Worm (Caenorhabditis elegans) whole organism, midembryonic: ENCODE data around the gene K10H10.4.

Source experiments
- T22C8.4 ChIP-seq: fragments of 200-800 bp; sonication (Bioruptor generic); IDR thresholded peaks from 2 replicates; pipeline ENCODE4 v1.3.6; 2022; ENCODE audit warnings: missing genetic modification characterization, missing compliant biosample characterization
- cog-1 ChIP-seq: sonication (generic microtip); optimal IDR thresholded peaks from 2 replicates; lab custom pipeline; 2016; ENCODE audit warnings: missing genetic modification characterization, missing compliant biosample characterization
- flt-1 ChIP-seq: fragments of 200-800 bp; sonication (Bioruptor generic); IDR thresholded peaks from 2 replicates; pipeline ENCODE4 v1.3.6; 2022; ENCODE audit warnings: missing genetic modification characterization, missing compliant biosample characterization
- klf-2 ChIP-seq: fragments of 200-800 bp; sonication (Bioruptor generic); conservative IDR thresholded peaks from 2 replicates; pipeline ENCODE4 v1.3.6; 2022; ENCODE audit warnings: missing genetic modification reagents, missing genetic modification characterization, missing compliant biosample characterization
- med-1 ChIP-seq: sonication (generic microtip); optimal IDR thresholded peaks from 2 replicates; lab custom pipeline; 2017; ENCODE audit warnings: missing genetic modification characterization, mild to moderate bottlenecking, missing compliant biosample characterization, antibody characterized with exemption, missing genetic modification reagents; ENCODE audit not compliant: insufficient read depth
- ref-1 ChIP-seq: fragments of 200-800 bp; sonication (Bioruptor generic); conservative IDR thresholded peaks from 2 replicates; pipeline ENCODE4 v1.3.6; 2022; ENCODE audit warnings: missing genetic modification reagents, missing genetic modification characterization, missing compliant biosample characterization
- tab-1 ChIP-seq: fragments of 200-800 bp; sonication (Bioruptor generic); IDR thresholded peaks from 2 replicates; pipeline ENCODE4 v1.3.6; 2022; ENCODE audit warnings: missing genetic modification characterization, missing compliant biosample characterization
- ztf-23 ChIP-seq: fragments of 200-800 bp; sonication (Bioruptor generic); IDR thresholded peaks from 2 replicates; pipeline ENCODE4 v1.3.6; 2022; ENCODE audit warnings: missing genetic modification reagents, missing genetic modification characterization, missing compliant biosample characterization
- ztf-29 ChIP-seq: fragments of 200-800 bp; sonication (Bioruptor generic); IDR thresholded peaks from 2 replicates; pipeline ENCODE4 v1.3.6; 2022; ENCODE audit warnings: missing genetic modification reagents, missing genetic modification characterization, missing compliant biosample characterization

K10H10.4 gene

ce11 chrII:14528233-14528802, 28.1 kb downstream of the K10H10.4 start, which contains the start of the genes F57C2.5 and spat-1:
Gene F57C2.5 (minus strand): TSS chrII:14528239.
Gene spat-1 (plus strand): TSS chrII:14528752.
- TF ChIP-seq cog-1 (tag; lab: Kevin White, UChicago): peak; percentile 93
- TF ChIP-seq ztf-23 (GFP tag; lab: Robert Waterston, UW): peak; percentile 63
- TF ChIP-seq klf-2 (GFP tag; lab: Robert Waterston, UW): peak; percentile 67; the same call in 1 of the 2 replicates
- no peak for TF ChIP-seq tab-1 (GFP tag; lab: Robert Waterston, UW)
- TF ChIP-seq ztf-29 (GFP tag; lab: Robert Waterston, UW): no peak
- TF ChIP-seq flt-1 (GFP tag; lab: Robert Waterston, UW): 0 out of 2 replicates have a peak, but pooled peaks have one; percentile 6

ce11 chrII:14534000-14534399, 33.8 kb downstream of the K10H10.4 start, which contains the start of gene C04H5.1:
Gene C04H5.1 (plus strand): TSS chrII:14534300.
- TF ChIP-seq ztf-23 (GFP tag; lab: Robert Waterston, UW) (no peak), ztf-29 (GFP tag; lab: Robert Waterston, UW) (no peak)

- TF ChIP-seq med-1 (no peak), ztf-23 (GFP tag; lab: Robert Waterston, UW) (no peak), ztf-29 (GFP tag; lab: Robert Waterston, UW) (no peak), klf-2 (GFP tag; lab: Robert Waterston, UW) (no peak), tab-1 (GFP tag; lab: Robert Waterston, UW) (no peak), T22C8.4 (GFP tag; lab: Robert Waterston, UW) (no peak), ref-1 (GFP tag; lab: Robert Waterston, UW) (no peak), flt-1 (GFP tag; lab: Robert Waterston, UW) (no peak), cog-1 (tag; lab: Kevin White, UChicago) (no peak)
Measured at ce11 chrII:14537728-14538127, 37.5 kb downstream of the K10H10.4 start, which contains the start of the genes clec-147 and C04H5.7. Gene clec-147 (minus strand): TSS chrII:14537828. Gene C04H5.7 (plus strand): TSS chrII:14537946.

DNA sequence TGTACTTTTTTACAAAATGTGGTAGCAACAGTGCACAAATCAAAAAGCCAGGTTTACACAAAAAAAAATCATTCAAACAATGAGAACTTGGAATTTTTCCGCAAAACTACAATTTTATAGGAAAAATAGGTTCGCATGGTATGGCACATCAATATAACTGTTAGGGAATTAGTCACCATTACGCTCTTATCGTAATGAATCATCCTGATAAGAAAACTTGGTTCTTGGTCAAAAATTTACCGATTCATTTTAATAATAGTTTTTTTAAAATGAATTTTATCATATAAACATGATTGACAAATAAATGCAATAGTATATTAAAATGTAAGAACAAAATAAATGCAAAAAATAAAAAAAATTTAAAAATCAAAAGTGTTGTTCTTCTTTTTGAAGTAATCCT, 40.3 kb downstream of the K10H10.4 start:
- no peak for TF ChIP-seq T22C8.4 (GFP tag; lab: Robert Waterston, UW)
- no peak for TF ChIP-seq ref-1 (GFP tag; lab: Robert Waterston, UW)
- TF ChIP-seq flt-1 (GFP tag; lab: Robert Waterston, UW): no peak
- TF ChIP-seq klf-2 (GFP tag; lab: Robert Waterston, UW): no peak
- TF ChIP-seq tab-1 (GFP tag; lab: Robert Waterston, UW): no peak
- TF ChIP-seq med-1: no peak
- no peak for TF ChIP-seq cog-1 (tag; lab: Kevin White, UChicago)
- TF ChIP-seq ztf-23 (GFP tag; lab: Robert Waterston, UW): no peak
- TF ChIP-seq ztf-29 (GFP tag; lab: Robert Waterston, UW): no peak

DNA sequence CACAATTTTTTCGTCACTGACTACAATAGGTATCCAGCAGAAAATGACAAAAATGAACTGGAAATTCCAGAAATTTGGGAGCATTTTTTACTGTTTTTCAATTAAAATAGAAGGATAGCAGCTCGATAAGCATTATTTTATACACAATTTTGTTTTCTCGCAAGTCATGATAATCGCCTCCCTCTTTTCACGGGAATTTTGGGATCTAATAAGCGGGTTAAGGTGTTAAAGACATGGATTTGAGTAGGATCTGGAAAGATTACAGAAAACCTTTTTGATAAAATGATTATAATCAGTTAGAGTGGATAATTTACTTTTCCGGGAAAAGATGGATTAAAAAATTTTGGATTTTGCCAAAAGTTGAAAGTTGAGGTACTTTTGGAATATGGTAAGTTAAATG, 48.5 kb downstream of the K10H10.4 start, which contains the start of gene gcy-29:
TSS of gene gcy-29 (minus strand) at position 101 of the 400 bp plus-strand sequence.
- TF ChIP-seq cog-1 (tag; lab: Kevin White, UChicago): no peak
- no peak for TF ChIP-seq med-1

DNA sequence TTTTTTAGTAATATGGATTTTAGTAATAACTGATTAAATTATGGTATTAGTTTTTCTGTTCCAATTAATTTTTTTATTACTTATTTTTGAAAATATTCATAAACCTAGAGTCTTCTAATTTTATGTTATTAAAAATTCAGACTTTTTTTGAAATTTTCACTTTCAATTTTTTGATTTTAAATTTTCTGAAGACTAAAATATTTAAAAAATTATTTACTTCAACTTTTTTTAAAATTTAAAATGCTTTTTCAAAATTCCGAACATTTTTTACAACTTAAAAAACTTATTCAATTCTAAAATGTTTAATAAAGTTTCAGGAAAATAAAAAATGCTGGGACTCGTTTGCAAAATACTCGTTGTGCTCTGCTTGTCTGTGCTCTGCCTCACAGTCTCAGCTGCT, 50.4 kb downstream of the K10H10.4 start, which contains the start of gene nlp-41:
TSS of gene nlp-41 (plus strand) at position 301 of the 400 bp plus-strand sequence.
- TF ChIP-seq klf-2 (GFP tag; lab: Robert Waterston, UW) (no peak), flt-1 (GFP tag; lab: Robert Waterston, UW) (no peak), tab-1 (GFP tag; lab: Robert Waterston, UW) (no peak), cog-1 (tag; lab: Kevin White, UChicago) (no peak), ztf-29 (GFP tag; lab: Robert Waterston, UW) (no peak), med-1 (no peak), T22C8.4 (GFP tag; lab: Robert Waterston, UW) (no peak), ztf-23 (GFP tag; lab: Robert Waterston, UW) (no peak), ref-1 (GFP tag; lab: Robert Waterston, UW) (no peak)
